Worm (Caenorhabditis elegans) whole organism, young adult: ENCODE results near the gene C05D12.2.

Experiments used
- B0019.2 ChIP-seq: fragments of 200-800 bp; sonication (Bioruptor generic); conservative IDR thresholded peaks from 2 replicates; pipeline ENCODE4 v1.3.6; 2022; ENCODE audit warnings: missing genetic modification reagents, missing genetic modification characterization, missing compliant biosample characterization
- C17E4.6 ChIP-seq: fragments of 200-800 bp; sonication (Bioruptor generic); IDR thresholded peaks from 2 replicates; pipeline ENCODE4 v1.3.6; 2022; ENCODE audit warnings: missing genetic modification reagents, missing genetic modification characterization, missing compliant biosample characterization
- F22D6.2 ChIP-seq: sonication (generic microtip); optimal IDR thresholded peaks from 2 replicates; lab custom pipeline; 2016; ENCODE audit warnings: mild to moderate bottlenecking, missing genetic modification characterization, missing compliant biosample characterization
- F33H1.4 ChIP-seq: fragments of 200-800 bp; sonication (Bioruptor generic); IDR thresholded peaks from 2 replicates; pipeline ENCODE4 v1.3.6; 2022; ENCODE audit warnings: missing genetic modification reagents, missing genetic modification characterization, missing compliant biosample characterization
- F37B4.10 ChIP-seq: fragments of 200-800 bp; sonication (Bioruptor generic); IDR thresholded peaks from 2 replicates; pipeline ENCODE4 v1.3.6; 2022; ENCODE audit warnings: missing genetic modification characterization, missing compliant biosample characterization
- F49E8.2 ChIP-seq: sonication (generic microtip); optimal IDR thresholded peaks from 3 replicates; lab custom pipeline; 2017; ENCODE audit warnings: missing genetic modification characterization, mild to moderate bottlenecking, missing compliant biosample characterization, antibody characterized with exemption, moderate library complexity; ENCODE audit not compliant: insufficient read depth
- F57C9.4 ChIP-seq: sonication (generic microtip); optimal IDR thresholded peaks from 2 replicates; lab custom pipeline; 2017; ENCODE audit warnings: mild to moderate bottlenecking, missing genetic modification characterization, missing compliant biosample characterization
- K12H6.12 ChIP-seq: fragments of 200-800 bp; sonication (Bioruptor generic); optimal IDR thresholded peaks from 2 replicates; lab custom pipeline; 2018; ENCODE audit warnings: mild to moderate bottlenecking, missing genetic modification characterization, missing compliant biosample characterization
- T07F8.4 ChIP-seq: sonication (generic microtip); optimal IDR thresholded peaks from 2 replicates; lab custom pipeline; 2016; ENCODE audit warnings: mild to moderate bottlenecking, missing genetic modification characterization, moderate library complexity, missing compliant biosample characterization
- Y79H2A.3 ChIP-seq: fragments of 200-800 bp; sonication (Bioruptor generic); conservative IDR thresholded peaks from 2 replicates; pipeline ENCODE4 v1.3.6; 2022; ENCODE audit warnings: missing genetic modification reagents, missing genetic modification characterization, missing compliant biosample characterization
- ZK185.1 ChIP-seq: sonication (generic microtip); optimal IDR thresholded peaks from 2 replicates; lab custom pipeline; 2016; ENCODE audit warnings: mild to moderate bottlenecking, missing genetic modification characterization, missing compliant biosample characterization; ENCODE audit not compliant: poor library complexity, severe bottlenecking
- bed-2 ChIP-seq: fragments of 200-800 bp; sonication (Bioruptor generic); IDR thresholded peaks from 2 replicates; pipeline ENCODE4 v1.3.6; 2022; ENCODE audit warnings: missing genetic modification reagents, missing genetic modification characterization, missing compliant biosample characterization
- cebp-1 ChIP-seq, 2 experiments: fragments of 200-800 bp in 1 of 2; sonication (Bioruptor generic) in 1 of 2; sonication (generic microtip) in 1 of 2; IDR thresholded peaks in 1 of 2; optimal IDR thresholded peaks in 1 of 2; 2 replicates each; pipeline versions ENCODE4 v1.3.6 to Lab custom; 2017 to 2022; ENCODE audit warnings: missing compliant biosample characterization in 2 of 2, missing genetic modification characterization in 2 of 2, mild to moderate bottlenecking in 1 of 2, missing genetic modification reagents in 1 of 2, moderate library complexity in 1 of 2
- ceh-58 ChIP-seq: fragments of 200-800 bp; sonication (Bioruptor generic); IDR thresholded peaks from 2 replicates; pipeline ENCODE4 v1.3.6; 2022; ENCODE audit warnings: missing genetic modification characterization, missing compliant biosample characterization
- dpff-1 ChIP-seq: sonication (generic microtip); optimal IDR thresholded peaks from 2 replicates; lab custom pipeline; 2017; ENCODE audit warnings: mild to moderate bottlenecking, missing genetic modification characterization, missing compliant biosample characterization
- egl-44 ChIP-seq: fragments of 200-800 bp; sonication (Bioruptor generic); IDR thresholded peaks from 2 replicates; pipeline ENCODE4 v1.3.6; 2022; ENCODE audit warnings: missing genetic modification reagents, missing genetic modification characterization, missing compliant biosample characterization
- ekl-4 ChIP-seq: fragments of 200-800 bp; sonication (Bioruptor generic); IDR thresholded peaks from 2 replicates; pipeline ENCODE4 v1.3.6; 2022; ENCODE audit warnings: missing genetic modification reagents, missing genetic modification characterization, missing compliant biosample characterization
- ets-4 ChIP-seq: fragments of 200-800 bp; sonication (Bioruptor generic); optimal IDR thresholded peaks from 2 replicates; lab custom pipeline; 2018; ENCODE audit warnings: mild to moderate bottlenecking, missing genetic modification characterization, missing compliant biosample characterization
- him-1 ChIP-seq: sonication (generic microtip); optimal IDR thresholded peaks from 2 replicates; lab custom pipeline; 2016; ENCODE audit warnings: missing genotype, missing genetic modification reagents, missing genetic modification characterization, missing compliant biosample characterization
- hmg-1.2 ChIP-seq: fragments of 200-800 bp; sonication (Bioruptor generic); IDR thresholded peaks from 2 replicates; pipeline ENCODE4 v1.3.6; 2022; ENCODE audit warnings: missing genetic modification reagents, missing genetic modification characterization, missing compliant biosample characterization
- hmg-20 ChIP-seq: fragments of 200-800 bp; sonication (Bioruptor generic); IDR thresholded peaks from 2 replicates; pipeline ENCODE4 v1.3.6; 2022; ENCODE audit warnings: missing genetic modification reagents, missing genetic modification characterization, missing compliant biosample characterization
- hrde-1 ChIP-seq: sonication (generic microtip); optimal IDR thresholded peaks from 2 replicates; lab custom pipeline; 2016; ENCODE audit warnings: missing genetic modification characterization, mild to moderate bottlenecking, missing compliant biosample characterization, moderate library complexity, missing genotype, missing genetic modification reagents, borderline replicate concordance
- hsf-1 ChIP-seq: fragments of 200-800 bp; sonication (Bioruptor generic); IDR thresholded peaks from 2 replicates; pipeline ENCODE4 v1.3.6; 2022; ENCODE audit warnings: missing genetic modification reagents, missing genetic modification characterization, missing compliant biosample characterization
- lag-1 ChIP-seq: fragments of 200-800 bp; sonication (Bioruptor generic); IDR thresholded peaks from 2 replicates; pipeline ENCODE4 v1.3.6; 2022; ENCODE audit warnings: missing genetic modification reagents, missing genetic modification characterization, missing compliant biosample characterization
- let-526 ChIP-seq: fragments of 200-800 bp; sonication (Bioruptor generic); IDR thresholded peaks from 2 replicates; pipeline ENCODE4 v1.3.6; 2022; ENCODE audit warnings: missing genetic modification reagents, missing genetic modification characterization, missing compliant biosample characterization
- lin-40 ChIP-seq: sonication (generic microtip); optimal IDR thresholded peaks from 2 replicates; lab custom pipeline; 2016; ENCODE audit warnings: missing genetic modification characterization, mild to moderate bottlenecking, missing compliant biosample characterization, missing genotype, missing genetic modification reagents
- lin-54 ChIP-seq: fragments of 200-800 bp; sonication (Bioruptor generic); optimal IDR thresholded peaks from 2 replicates; lab custom pipeline; 2018; ENCODE audit warnings: mild to moderate bottlenecking, missing genetic modification characterization, missing compliant biosample characterization
- lsl-1 ChIP-seq: fragments of 200-800 bp; sonication (Bioruptor generic); optimal IDR thresholded peaks from 2 replicates; lab custom pipeline; 2018; ENCODE audit warnings: mild to moderate bottlenecking, missing genetic modification characterization, moderate library complexity, missing compliant biosample characterization
- madf-3 ChIP-seq: fragments of 200-800 bp; sonication (Bioruptor generic); IDR thresholded peaks from 2 replicates; pipeline ENCODE4 v1.3.6; 2022; ENCODE audit warnings: missing genetic modification reagents, missing genetic modification characterization, missing compliant biosample characterization
- madf-6 ChIP-seq: fragments of 200-800 bp; sonication (Bioruptor generic); IDR thresholded peaks from 2 replicates; pipeline ENCODE4 v1.3.6; 2022; ENCODE audit warnings: missing genetic modification reagents, missing genetic modification characterization, missing compliant biosample characterization
- mcd-1 ChIP-seq: fragments of 200-800 bp; sonication (Bioruptor generic); IDR thresholded peaks from 2 replicates; pipeline ENCODE4 v1.3.6; 2022; ENCODE audit warnings: missing genetic modification reagents, missing genetic modification characterization, missing compliant biosample characterization
- nhr-120 ChIP-seq: fragments of 200-800 bp; sonication (Bioruptor generic); IDR thresholded peaks from 2 replicates; pipeline ENCODE4 v1.3.6; 2022; ENCODE audit warnings: missing genetic modification characterization, missing compliant biosample characterization
- nhr-179 ChIP-seq: sonication (generic microtip); optimal IDR thresholded peaks from 2 replicates; lab custom pipeline; 2016; ENCODE audit warnings: mild to moderate bottlenecking, missing genetic modification characterization, missing compliant biosample characterization
- nhr-80 ChIP-seq: sonication (generic microtip); optimal IDR thresholded peaks from 2 replicates; lab custom pipeline; 2016; ENCODE audit warnings: missing genetic modification characterization, missing compliant biosample characterization
- nhr-90 ChIP-seq: sonication (generic microtip); optimal IDR thresholded peaks from 2 replicates; lab custom pipeline; 2016; ENCODE audit warnings: missing genotype, mild to moderate bottlenecking, missing genetic modification characterization, missing compliant biosample characterization
- repo-1 ChIP-seq: sonication (generic microtip); optimal IDR thresholded peaks from 2 replicates; lab custom pipeline; 2017; ENCODE audit warnings: mild to moderate bottlenecking, missing genetic modification characterization, missing compliant biosample characterization
- snpc-4 ChIP-seq, 5 experiments: fragments of 150-350 bp in 1 of 5; sonication (generic microtip) in 4 of 5; optimal IDR thresholded peaks; 2 replicates each; lab custom pipeline; 2014 to 2018; ENCODE audit warnings: missing genetic modification characterization in 5 of 5, missing biosample characterization in 3 of 5, antibody characterized with exemption in 2 of 5, mild to moderate bottlenecking in 2 of 5, missing compliant biosample characterization in 2 of 5, missing genotype in 2 of 5, moderate library complexity in 2 of 5, missing genetic modification reagents in 1 of 5
- tbp1 ChIP-seq: fragments of 200-800 bp; sonication (Bioruptor generic); optimal IDR thresholded peaks from 2 replicates; lab custom pipeline; 2018; ENCODE audit warnings: mild to moderate bottlenecking, missing genetic modification characterization, missing compliant biosample characterization
- tlf-1 ChIP-seq: fragments of 200-800 bp; sonication (Bioruptor generic); optimal IDR thresholded peaks from 2 replicates; lab custom pipeline; 2018; ENCODE audit warnings: mild to moderate bottlenecking, missing genetic modification characterization, missing compliant biosample characterization
- ztf-22 ChIP-seq: fragments of 200-800 bp; sonication (Bioruptor generic); optimal IDR thresholded peaks from 2 replicates; lab custom pipeline; 2018; ENCODE audit warnings: mild to moderate bottlenecking, missing genetic modification characterization, moderate library complexity, missing compliant biosample characterization
- ztf-28 ChIP-seq: fragments of 200-800 bp; sonication (Bioruptor generic); IDR thresholded peaks from 2 replicates; pipeline ENCODE4 v1.3.6; 2022; ENCODE audit warnings: missing genetic modification reagents, missing genetic modification characterization, missing compliant biosample characterization
- ztf-3 ChIP-seq: fragments of 200-800 bp; sonication (Bioruptor generic); optimal IDR thresholded peaks from 2 replicates; lab custom pipeline; 2018; ENCODE audit warnings: mild to moderate bottlenecking, missing genetic modification characterization, missing compliant biosample characterization

The C05D12.2 gene

DNA sequence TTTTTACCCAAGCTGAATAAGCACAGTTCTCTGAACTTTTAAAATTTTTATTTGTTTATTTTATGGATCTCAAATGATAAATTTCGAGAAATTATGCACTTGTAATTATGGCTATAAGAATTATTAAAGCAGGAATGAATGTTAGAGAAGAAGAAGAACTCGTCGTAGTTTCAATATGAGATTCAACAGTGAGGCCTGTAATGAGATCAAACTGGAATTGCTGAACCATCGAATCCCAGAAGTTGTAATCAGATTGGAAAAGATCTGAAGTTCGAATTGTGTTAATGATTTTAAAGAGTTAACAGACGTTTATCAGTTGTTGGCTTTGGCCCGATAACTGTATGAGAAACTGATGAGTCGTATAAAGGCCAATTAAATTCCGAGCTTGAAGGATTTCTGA is 37.6 kb downstream of the C05D12.2 start:
- TF ChIP-seq dpff-1 (tag; lab: Kevin White, UChicago), result no peak
- TF ChIP-seq ekl-4, result peak; percentile 68; the same call in 1 of the 2 replicates
- no peak for TF ChIP-seq lin-40 (tag; lab: Kevin White, UChicago)
- TF ChIP-seq ztf-28 (GFP tag; lab: Robert Waterston, UW), result no peak
- peak; percentile 18; the same call in 1 of the 2 replicates for TF ChIP-seq hmg-1.2 (GFP tag; lab: Robert Waterston, UW)
- peak; percentile 31 for TF ChIP-seq him-1
- peak; percentile 70; the same call in 1 of the 2 replicates for TF ChIP-seq hsf-1 (GFP tag; lab: Robert Waterston, UW)
- TF ChIP-seq tbp1 (GFP tag; lab: Kevin White, UChicago), result peak; percentile 0
- TF ChIP-seq madf-3, result peak; percentile 69; the same call in 1 of the 2 replicates
- no peak for TF ChIP-seq let-526
- TF ChIP-seq F33H1.4 (GFP tag; lab: Robert Waterston, UW), result peak; percentile 26; the same call in 1 of the 2 replicates
- TF ChIP-seq lin-54 (GFP tag; lab: Kevin White, UChicago), result peak; percentile 21
- peak; percentile 84; the same call in 1 of the 2 replicates for TF ChIP-seq Y79H2A.3 (GFP tag; lab: Robert Waterston, UW)
- TF ChIP-seq egl-44 (GFP tag; lab: Robert Waterston, UW), result peak; percentile 43; the same call in 1 of the 2 replicates
- TF ChIP-seq ztf-22 (GFP tag; lab: Kevin White, UChicago), result no peak
- TF ChIP-seq nhr-120 (GFP tag; lab: Robert Waterston, UW), result no peak
- TF ChIP-seq tlf-1, result peak; percentile 2
- peak; percentile 67 for TF ChIP-seq madf-6 (GFP tag; lab: Robert Waterston, UW)
- TF ChIP-seq cebp-1 (GFP tag; IDR thresholded peaks at IDR 0.05; lab: Robert Waterston, UW), result no peak
- TF ChIP-seq cebp-1 (tag; optimal IDR thresholded peaks at IDR 0.05; lab: Kevin White, UChicago), result peak; percentile 3
- TF ChIP-seq K12H6.12 (tag; lab: Kevin White, UChicago), result no peak
- TF ChIP-seq F49E8.2, result peak; percentile 42
- TF ChIP-seq mcd-1 (GFP tag; lab: Robert Waterston, UW), result peak; percentile 24; the same call in 1 of the 2 replicates
- peak; percentile 24 for TF ChIP-seq repo-1 (tag; lab: Kevin White, UChicago)
- TF ChIP-seq hrde-1, result peak; percentile 68

DNA sequence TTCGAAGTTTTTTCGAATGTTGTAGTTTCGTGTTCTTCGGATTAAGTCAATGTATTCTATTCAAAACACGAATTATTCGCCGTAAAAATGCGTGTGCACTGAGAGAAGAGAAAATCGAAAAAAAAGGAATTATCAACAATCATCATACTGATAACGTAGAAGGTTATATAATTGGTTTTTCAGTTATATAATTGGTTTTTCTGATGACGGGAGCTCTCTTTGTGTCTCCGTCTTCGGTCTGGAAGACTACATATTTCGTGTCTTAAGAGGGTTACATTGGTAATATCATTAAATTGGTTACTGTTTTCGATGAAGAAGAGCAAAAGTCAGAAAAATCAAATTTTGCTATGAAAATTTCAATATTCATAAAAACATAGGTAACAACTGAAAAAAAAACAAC is 41.8 kb downstream of the C05D12.2 start:
- TF ChIP-seq ztf-3 (GFP tag; lab: Kevin White, UChicago) (no peak), nhr-80 (peak; percentile 55)

DNA sequence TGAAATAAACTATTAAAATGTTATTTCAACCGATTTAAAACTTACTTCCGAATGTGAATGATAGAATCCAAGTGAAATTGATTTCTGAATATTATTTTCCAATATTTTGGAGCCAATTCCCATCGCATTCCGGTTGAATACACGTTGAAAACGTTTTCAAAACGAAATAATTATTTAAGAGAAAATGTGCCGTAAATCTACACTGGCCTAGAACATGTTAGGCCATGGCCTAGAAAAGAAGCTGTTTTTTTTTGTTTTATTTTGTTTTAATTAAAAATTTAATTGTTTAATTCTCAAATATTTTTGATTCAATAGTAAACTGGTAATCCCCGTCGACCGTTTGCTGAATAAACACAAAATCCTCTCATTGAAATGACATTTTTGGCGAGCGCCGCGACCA is 45.8 kb downstream of the C05D12.2 start:
- TF ChIP-seq nhr-179 (tag; lab: Kevin White, UChicago) (no peak), ets-4 (GFP tag; lab: Kevin White, UChicago) (no peak), C17E4.6 (no peak), B0019.2 (GFP tag; lab: Robert Waterston, UW) (no peak), ztf-28 (GFP tag; lab: Robert Waterston, UW) (no peak), madf-6 (GFP tag; lab: Robert Waterston, UW) (no peak), F57C9.4 (tag; lab: Kevin White, UChicago) (no peak), F22D6.2 (tag; lab: Kevin White, UChicago) (no peak), lsl-1 (GFP tag; lab: Kevin White, UChicago) (no peak), F37B4.10 (GFP tag; lab: Robert Waterston, UW) (no peak), lag-1 (no peak), ZK185.1 (no peak), tlf-1 (no peak), snpc-4 (GFP tag; optimal IDR thresholded peaks at IDR 0.05; lab: Kevin White, UChicago) (no peak), snpc-4 (tag; optimal IDR thresholded peaks at IDR 0.05; lab: Kevin White, UChicago) (no peak), T07F8.4 (tag; lab: Kevin White, UChicago) (no peak), ceh-58 (no peak), nhr-90 (tag; lab: Kevin White, UChicago) (no peak), bed-2 (no peak), hmg-20 (no peak)
